Worm (Caenorhabditis elegans) whole organism, L4/young adult: ENCODE results near the gene alg-4.

Experiments
- dao-5 ChIP-seq: sonication (generic microtip); optimal IDR thresholded peaks from 2 replicates; lab custom pipeline; 2016; ENCODE audit warnings: missing genotype, missing genetic modification characterization, moderate library complexity, missing compliant biosample characterization
- him-1 ChIP-seq: sonication (generic microtip); optimal IDR thresholded peaks from 2 replicates; lab custom pipeline; 2016; ENCODE audit warnings: missing genotype, missing genetic modification reagents, missing genetic modification characterization, missing compliant biosample characterization

DNA sequence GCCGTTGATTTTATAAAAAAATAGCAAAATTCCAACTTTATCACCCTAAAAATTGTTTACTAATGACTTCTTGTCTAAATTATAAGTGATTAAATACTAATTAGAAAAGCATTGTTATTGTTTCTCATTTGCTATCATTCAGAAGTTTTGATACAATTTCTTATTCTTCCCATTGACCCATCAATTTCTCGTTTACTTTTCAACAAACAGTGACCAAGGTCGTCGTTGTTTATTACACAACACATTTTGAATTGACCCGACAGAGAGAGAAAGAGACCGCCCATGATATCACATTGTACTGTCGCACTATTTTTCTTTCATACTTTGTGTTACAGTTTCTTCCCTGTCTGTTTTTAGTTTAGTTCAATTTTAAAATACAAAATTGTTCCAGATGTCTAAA, 36.2 kb upstream of the alg-4 start, which contains the start of gene ttr-2:
- TF ChIP-seq dao-5 (no peak), him-1 (tag; lab: Kevin White, UChicago) (no peak)
